Fruit fly (Drosophila melanogaster): Measurements from ENCODE around the gene CG46399.
A peak's percentile ranks its signal among the peaks of the same experiment; 100 is the strongest.

The CG46399 gene

dm6 chrX:14837983-14838382, 21.1 kb upstream of the CG46399 start, which contains the start of gene Grx5 (continued):
- TF ChIP-seq CG17359 (tag; optimal IDR thresholded peaks at IDR 0.05) (no peak), Jarid2 (GFP tag; optimal IDR thresholded peaks at IDR 0.05) (no peak), zfh2 (GFP tag; optimal IDR thresholded peaks at IDR 0.05) (no peak), Lpt (GFP tag; optimal IDR thresholded peaks at IDR 0.05) (no peak), YL-1 (GFP tag; optimal IDR thresholded peaks at IDR 0.05) (no peak), ewg (GFP tag; optimal IDR thresholded peaks at IDR 0.05) (no peak), CG7963 (GFP tag; IDR thresholded peaks at IDR 0.05; ENCODE audit: partially characterized antibody) (peak; percentile 48; the same call in 1 of the 3 replicates), Doc3 (GFP tag; IDR thresholded peaks at IDR 0.05; ENCODE audit: partially characterized antibody) (peak; percentile 66; the same call in 2 of the 3 replicates), E2f2 (GFP tag; IDR thresholded peaks at IDR 0.05) (0 out of 2 replicates have a peak, but pooled peaks have one; percentile 11), CG4820 (GFP tag; optimal IDR thresholded peaks at IDR 0.05) (no peak), Gsc (GFP tag; IDR thresholded peaks at IDR 0.05) (no peak), mirr (GFP tag; optimal IDR thresholded peaks at IDR 0.05) (no peak), CG15696 (tag; optimal IDR thresholded peaks at IDR 0.05) (no peak), CG18011 (GFP tag; optimal IDR thresholded peaks at IDR 0.05) (no peak), CrebB (tag; optimal IDR thresholded peaks at IDR 0.05) (no peak), slbo (GFP tag; IDR thresholded peaks at IDR 0.05) (no peak), abd-A (tag; optimal IDR thresholded peaks at IDR 0.05) (no peak), zen (tag; optimal IDR thresholded peaks at IDR 0.05) (no peak), zfh1 (GFP tag; IDR thresholded peaks at IDR 0.05) (no peak), bowl (GFP tag; IDR thresholded peaks at IDR 0.05) (no peak), scrt (GFP tag; optimal IDR thresholded peaks at IDR 0.05) (no peak), CG13123 (GFP tag; optimal IDR thresholded peaks at IDR 0.05) (no peak), h (optimal IDR thresholded peaks at IDR 0.05) (no peak), CG7839 (tag; optimal IDR thresholded peaks at IDR 0.05) (no peak), Optix (GFP tag; IDR thresholded peaks at IDR 0.05) (no peak), ap (GFP tag; IDR thresholded peaks at IDR 0.05) (no peak), pita (GFP tag; optimal IDR thresholded peaks at IDR 0.05) (no peak), Hr39 (optimal IDR thresholded peaks at IDR 0.05) (no peak), bigmax (GFP tag; optimal IDR thresholded peaks at IDR 0.05) (no peak), HLHmδ (GFP tag; optimal IDR thresholded peaks at IDR 0.05) (no peak), CG4424 (GFP tag; optimal IDR thresholded peaks at IDR 0.05) (no peak), CG18599 (GFP tag; optimal IDR thresholded peaks at IDR 0.05) (no peak), Taf1 (GFP tag; IDR thresholded peaks at IDR 0.05) (no peak), fd102C (GFP tag; optimal IDR thresholded peaks at IDR 0.05) (no peak), CG31365 (tag; optimal IDR thresholded peaks at IDR 0.05) (no peak), ssp (GFP tag; IDR thresholded peaks at IDR 0.05) (no peak), CG11560 (tag; IDR thresholded peaks at IDR 0.05) (no peak), TFAM (GFP tag; optimal IDR thresholded peaks at IDR 0.05) (no peak), CG1792 (GFP tag; optimal IDR thresholded peaks at IDR 0.05) (no peak), CG7372 (GFP tag; IDR thresholded peaks at IDR 0.05) (no peak), cas (GFP tag; IDR thresholded peaks at IDR 0.05) (no peak), CG13775 (GFP tag; optimal IDR thresholded peaks at IDR 0.05) (no peak), CG31441 (GFP tag; IDR thresholded peaks at IDR 0.05) (no peak), CG8359 (GFP tag; optimal IDR thresholded peaks at IDR 0.05; ENCODE audit: borderline replicate concordance) (no peak), Rx (GFP tag; IDR thresholded peaks at IDR 0.05) (no peak), Dref (GFP tag; IDR thresholded peaks at IDR 0.05) (peak; percentile 70), CG30403 (GFP tag; optimal IDR thresholded peaks at IDR 0.05) (no peak), slou (GFP tag; optimal IDR thresholded peaks at IDR 0.05) (no peak), Ravus (GFP tag; IDR thresholded peaks at IDR 0.05) (no peak), fd96Cb (tag; optimal IDR thresholded peaks at IDR 0.05) (no peak), Blimp-1 (GFP tag; optimal IDR thresholded peaks at IDR 0.05) (no peak), D19A (tag; optimal IDR thresholded peaks at IDR 0.05) (no peak), CG1024 (GFP tag; IDR thresholded peaks at IDR 0.05) (no peak)
